Fruit fly (Drosophila melanogaster): Measurements from ENCODE around the gene 5-HT2A.

The 5-HT2A gene

dm6 chr3R:4663068-4663467, 50.4 kb downstream of the 5-HT2A start (continued):
- TF ChIP-seq grn (GFP tag; optimal IDR thresholded peaks at IDR 0.05) = peak; percentile 60
- peak; percentile 54 for TF ChIP-seq ssp (GFP tag; IDR thresholded peaks at IDR 0.05)
- TF ChIP-seq CG11456 (GFP tag; IDR thresholded peaks at IDR 0.05) = peak; percentile 74; the same call in 2 of the 3 replicates
- TF ChIP-seq maf-S (GFP tag; optimal IDR thresholded peaks at IDR 0.05) = peak; percentile 40
- 0 out of 2 replicates have a peak, but pooled peaks have one; percentile 4 for TF ChIP-seq CG9932 (GFP tag; IDR thresholded peaks at IDR 0.05)
- TF ChIP-seq Eip74EF (GFP tag; optimal IDR thresholded peaks at IDR 0.05) = peak in 1 of 2 experiments; percentile 14
- peak; percentile 91 for TF ChIP-seq CG17361 (GFP tag; IDR thresholded peaks at IDR 0.05)
- TF ChIP-seq tup (GFP tag; optimal IDR thresholded peaks at IDR 0.05) = no peak
- peak; percentile 24 to 74 for TF ChIP-seq Pdp1 (GFP tag; optimal IDR thresholded peaks at IDR 0.05)
- no peak for TF ChIP-seq Doc2 (GFP tag; IDR thresholded peaks at IDR 0.05)
- peak; percentile 87 for TF ChIP-seq sim (GFP tag; IDR thresholded peaks at IDR 0.05)
- TF ChIP-seq CG14965 (GFP tag; optimal IDR thresholded peaks at IDR 0.05; ENCODE audit: borderline replicate concordance) = peak; percentile 14
- TF ChIP-seq Xrp1 (GFP tag; IDR thresholded peaks at IDR 0.05) = peak; percentile 94
- TF ChIP-seq sd (tag; optimal IDR thresholded peaks at IDR 0.05) = no peak
- TF ChIP-seq cato (GFP tag; optimal IDR thresholded peaks at IDR 0.05; ENCODE audit: borderline replicate concordance) = peak; percentile 21
- TF ChIP-seq CG30020 (tag; optimal IDR thresholded peaks at IDR 0.05) = peak; percentile 11
- TF ChIP-seq HLH3B (GFP tag; IDR thresholded peaks at IDR 0.05) = peak; percentile 83
- no peak for TF ChIP-seq CG7786 (GFP tag; optimal IDR thresholded peaks at IDR 0.05)
- peak; percentile 81 for TF ChIP-seq bcd (GFP tag; optimal IDR thresholded peaks at IDR 0.05)
- TF ChIP-seq Camta (GFP tag; optimal IDR thresholded peaks at IDR 0.05) = peak; percentile 76
- TF ChIP-seq CG13775 (GFP tag; optimal IDR thresholded peaks at IDR 0.05) = peak; percentile 41
- peak; percentile 34 for TF ChIP-seq CG10565 (GFP tag; optimal IDR thresholded peaks at IDR 0.05)
- peak; percentile 54 for TF ChIP-seq CG17568 (GFP tag; optimal IDR thresholded peaks at IDR 0.05)
- no peak for TF ChIP-seq CG9797 (GFP tag; optimal IDR thresholded peaks at IDR 0.05)
- peak; percentile 89 for TF ChIP-seq Blimp-1 (GFP tag; optimal IDR thresholded peaks at IDR 0.05)
- TF ChIP-seq CG3838 (GFP tag; optimal IDR thresholded peaks at IDR 0.05) = no peak
- TF ChIP-seq otp (GFP tag; IDR thresholded peaks at IDR 0.05) = peak; percentile 74; the same call in 2 of the 3 replicates
- TF ChIP-seq Bdp1 (GFP tag; optimal IDR thresholded peaks at IDR 0.05) = no peak
- TF ChIP-seq ro (GFP tag; IDR thresholded peaks at IDR 0.05) = peak; percentile 54; the same call in 1 of the 2 replicates
- no peak for TF ChIP-seq ato (GFP tag; IDR thresholded peaks at IDR 0.05; ENCODE audit: partially characterized antibody)
- no peak for TF ChIP-seq CG17912 (GFP tag; optimal IDR thresholded peaks at IDR 0.05)
- peak; percentile 34; the same call in 1 of the 3 replicates for TF ChIP-seq so (GFP tag; IDR thresholded peaks at IDR 0.05)
- TF ChIP-seq CG1832 (GFP tag; optimal IDR thresholded peaks at IDR 0.05) = no peak
- peak; percentile 86 for TF ChIP-seq unpg (GFP tag; optimal IDR thresholded peaks at IDR 0.05)
- no peak for TF ChIP-seq mirr (GFP tag; optimal IDR thresholded peaks at IDR 0.05)
- peak; percentile 20 for TF ChIP-seq exex (tag; optimal IDR thresholded peaks at IDR 0.05)
- TF ChIP-seq CG14441 (GFP tag; IDR thresholded peaks at IDR 0.05) = peak; percentile 77
- peak; percentile 80 for TF ChIP-seq fd102C (GFP tag; optimal IDR thresholded peaks at IDR 0.05)
- TF ChIP-seq zen2 (GFP tag; IDR thresholded peaks at IDR 0.05; ENCODE audit: partially characterized antibody) = no peak
- TF ChIP-seq CG31224 (GFP tag; IDR thresholded peaks at IDR 0.05) = peak; percentile 51; the same call in 1 of the 2 replicates
- peak; percentile 70 for TF ChIP-seq Awh (GFP tag; IDR thresholded peaks at IDR 0.05)
- no peak for TF ChIP-seq Stat92E (GFP tag; optimal IDR thresholded peaks at IDR 0.05)
- peak; percentile 95 for TF ChIP-seq CG2712 (tag; optimal IDR thresholded peaks at IDR 0.05)
- TF ChIP-seq ranshi (GFP tag; IDR thresholded peaks at IDR 0.05) = peak; percentile 77
- no peak for TF ChIP-seq CG6175 (GFP tag; IDR thresholded peaks at IDR 0.05)
- no peak for TF ChIP-seq psq (GFP tag; optimal IDR thresholded peaks at IDR 0.05)
- TF ChIP-seq Side (GFP tag; optimal IDR thresholded peaks at IDR 0.05) = peak; percentile 73
- peak; percentile 60 for TF ChIP-seq CG3281 (GFP tag; optimal IDR thresholded peaks at IDR 0.05)
- TF ChIP-seq Optix (GFP tag; IDR thresholded peaks at IDR 0.05) = peak; percentile 50; the same call in 1 of the 3 replicates
- TF ChIP-seq Atf-2 (GFP tag; optimal IDR thresholded peaks at IDR 0.05) = no peak
